Fruit fly (Drosophila melanogaster) whole organism, embryonic: Measurements from ENCODE around the gene Drep4.

Experiments
- Ada2b ChIP-seq: fragments of 200-800 bp; sonication (Bioruptor generic); IDR thresholded peaks from 2 replicates; pipeline ENCODE4 v1.3.6; 2022; ENCODE audit warnings: missing biosample characterization, missing genetic modification characterization
- B-H1 ChIP-seq: fragments of 200-800 bp; sonication (Bioruptor generic); IDR thresholded peaks from 3 replicates; pipeline ENCODE4 v1.3.6; 2022; ENCODE audit warnings: missing biosample characterization, missing genetic modification characterization
- C15 ChIP-seq: fragments of 200-800 bp; sonication (Bioruptor generic); IDR thresholded peaks from 3 replicates; pipeline ENCODE4 v1.3.6; 2022; ENCODE audit warnings: missing biosample characterization, missing genetic modification characterization
- CG12659 ChIP-seq: fragments of 200-800 bp; sonication (Bioruptor generic); optimal IDR thresholded peaks from 3 replicates; lab custom pipeline; 2017; ENCODE audit warnings: mild to moderate bottlenecking, missing biosample characterization, missing genetic modification reagents, missing genetic modification characterization
- CG12769 ChIP-seq: fragments of 200-800 bp; sonication (Bioruptor generic); optimal IDR thresholded peaks from 2 replicates; lab custom pipeline; 2019; ENCODE audit warnings: missing biosample characterization, mild to moderate bottlenecking, missing genetic modification characterization, moderate library complexity
- CG13296 ChIP-seq: fragments of 200-800 bp; sonication (Bioruptor generic); optimal IDR thresholded peaks from 3 replicates; lab custom pipeline; 2018; ENCODE audit warnings: missing biosample characterization, mild to moderate bottlenecking, missing genetic modification characterization
- CG13894 ChIP-seq: fragments of 200-800 bp; sonication (Bioruptor generic); optimal IDR thresholded peaks from 3 replicates; lab custom pipeline; 2018; ENCODE audit warnings: missing biosample characterization, mild to moderate bottlenecking, missing genetic modification characterization, moderate library complexity
- CG14050 ChIP-seq: fragments of 200-800 bp; sonication (Bioruptor generic); IDR thresholded peaks from 3 replicates; pipeline ENCODE4 v1.3.6; 2022; ENCODE audit warnings: missing biosample characterization, missing genetic modification characterization
- CG17361 ChIP-seq: fragments of 200-800 bp; sonication (Bioruptor generic); IDR thresholded peaks from 3 replicates; pipeline ENCODE4 v1.3.6; 2022; ENCODE audit warnings: missing biosample characterization, missing genetic modification characterization
- CG2120 ChIP-seq: fragments of 200-800 bp; sonication (Bioruptor generic); optimal IDR thresholded peaks from 3 replicates; lab custom pipeline; 2016; ENCODE audit warnings: missing biosample characterization, missing genetic modification characterization
- CG32532 ChIP-seq: fragments of 200-800 bp; sonication (Bioruptor generic); IDR thresholded peaks from 2 replicates; pipeline ENCODE4 v1.3.6; 2022; ENCODE audit warnings: missing biosample characterization, missing genetic modification characterization
- CG3281 ChIP-seq: fragments of 200-800 bp; sonication (Bioruptor generic); optimal IDR thresholded peaks from 3 replicates; lab custom pipeline; 2017; ENCODE audit warnings: missing biosample characterization, mild to moderate bottlenecking, missing genetic modification characterization
- CG4424 ChIP-seq: fragments of 200-800 bp; sonication (Bioruptor generic); optimal IDR thresholded peaks from 3 replicates; lab custom pipeline; 2016; ENCODE audit warnings: missing biosample characterization, missing genetic modification characterization
- CG6272 ChIP-seq: fragments of 200-800 bp; sonication (Bioruptor generic); IDR thresholded peaks from 2 replicates; pipeline ENCODE4 v1.3.6; 2022; ENCODE audit warnings: missing biosample characterization, missing genetic modification characterization
- CG6683 ChIP-seq: fragments of 200-800 bp; sonication (Bioruptor generic); optimal IDR thresholded peaks from 2 replicates; lab custom pipeline; 2017; ENCODE audit warnings: missing biosample characterization, mild to moderate bottlenecking, missing genetic modification characterization, missing genetic modification reagents
- CG7963 ChIP-seq: fragments of 200-800 bp; sonication (Bioruptor generic); IDR thresholded peaks from 3 replicates; pipeline ENCODE4 v1.3.6; 2022; ENCODE audit warnings: missing biosample characterization, missing genetic modification characterization; ENCODE audit not compliant: partially characterized antibody
- CG9215 ChIP-seq: fragments of 200-800 bp; sonication (Bioruptor generic); IDR thresholded peaks from 2 replicates; pipeline ENCODE4 v1.3.6; 2022; ENCODE audit warnings: missing biosample characterization, missing genetic modification characterization
- CG9932 ChIP-seq: fragments of 200-800 bp; sonication (Bioruptor generic); IDR thresholded peaks from 2 replicates; pipeline ENCODE4 v1.3.6; 2022; ENCODE audit warnings: missing biosample characterization, missing genetic modification characterization
- CoRest ChIP-seq: fragments of 200-800 bp; sonication (Bioruptor generic); optimal IDR thresholded peaks from 3 replicates; lab custom pipeline; 2018; ENCODE audit warnings: missing biosample characterization, mild to moderate bottlenecking, missing genetic modification characterization, moderate library complexity
- D19A ChIP-seq: fragments of 200-800 bp; optimal IDR thresholded peaks from 3 replicates; lab custom pipeline; 2019; ENCODE audit warnings: missing biosample characterization, mild to moderate bottlenecking, missing genetic modification characterization, moderate library complexity
- Ets65A ChIP-seq: fragments of 200-800 bp; sonication (Bioruptor generic); peaks from one replicate; lab custom pipeline; 2016; ENCODE audit warnings: missing biosample characterization, missing genetic modification characterization
- H2.0 ChIP-seq: fragments of 200-800 bp; sonication (Bioruptor generic); IDR thresholded peaks from 2 replicates; pipeline ENCODE4 v1.3.6; 2022; ENCODE audit warnings: missing biosample characterization, missing genetic modification characterization
- HLHmδ ChIP-seq: fragments of 200-800 bp; sonication (Bioruptor generic); optimal IDR thresholded peaks from 2 replicates; lab custom pipeline; 2018; ENCODE audit warnings: missing biosample characterization, mild to moderate bottlenecking, missing genetic modification characterization, moderate library complexity
- Hr3 ChIP-seq: fragments of 200-800 bp; sonication (Bioruptor generic); optimal IDR thresholded peaks from 3 replicates; lab custom pipeline; 2016; ENCODE audit warnings: missing biosample characterization, missing genetic modification characterization
- Hr51 ChIP-seq, 2 experiments: fragments of 200-800 bp; sonication (Bioruptor generic); optimal IDR thresholded peaks; 2 replicates in 1 of 2; 3 replicates in 1 of 2; lab custom pipeline; 2016 to 2018; ENCODE audit warnings: missing biosample characterization in 2 of 2, missing genetic modification characterization in 2 of 2, mild to moderate bottlenecking in 1 of 2, moderate library complexity in 1 of 2
- Med ChIP-seq: fragments of 200-800 bp; sonication (Bioruptor generic); peaks from one replicate; lab custom pipeline; 2016; ENCODE audit warnings: missing biosample characterization, missing genetic modification characterization, mild to moderate bottlenecking, inconsistent platforms, moderate library complexity
- Oaz ChIP-seq: fragments of 200-800 bp; sonication (Bioruptor generic); IDR thresholded peaks from 2 replicates; pipeline ENCODE4 v1.3.6; 2022; ENCODE audit warnings: missing biosample characterization, missing genetic modification characterization
- Ravus ChIP-seq: fragments of 200-800 bp; sonication (Bioruptor generic); IDR thresholded peaks from 2 replicates; pipeline ENCODE4 v1.3.6; 2022; ENCODE audit warnings: missing biosample characterization, missing genetic modification characterization
- Rfx ChIP-seq: fragments of 200-800 bp; sonication (Bioruptor generic); IDR thresholded peaks from 2 replicates; pipeline ENCODE4 v1.3.6; 2022; ENCODE audit warnings: missing biosample characterization, missing genetic modification characterization
- Side ChIP-seq: fragments of 200-800 bp; sonication (Bioruptor generic); optimal IDR thresholded peaks from 2 replicates; lab custom pipeline; 2016; ENCODE audit warnings: missing biosample characterization, missing genetic modification characterization
- Sox100B ChIP-seq: fragments of 200-800 bp; sonication (Bioruptor generic); optimal IDR thresholded peaks from 3 replicates; lab custom pipeline; 2018; ENCODE audit warnings: missing biosample characterization, mild to moderate bottlenecking, missing genetic modification characterization
- Sox102F ChIP-seq: fragments of 200-800 bp; sonication (Bioruptor generic); optimal IDR thresholded peaks from 2 replicates; lab custom pipeline; 2018; ENCODE audit warnings: missing biosample characterization, mild to moderate bottlenecking, missing genetic modification characterization, moderate library complexity
- abd-A ChIP-seq: fragments of 200-800 bp; sonication (Bioruptor generic); optimal IDR thresholded peaks from 3 replicates; lab custom pipeline; 2019; ENCODE audit warnings: missing biosample characterization, mild to moderate bottlenecking, missing genetic modification characterization, moderate library complexity
- al ChIP-seq: fragments of 200-800 bp; sonication (Bioruptor generic); IDR thresholded peaks from 2 replicates; pipeline ENCODE4 v1.3.6; 2022; ENCODE audit warnings: missing biosample characterization, missing genetic modification characterization
- bcd ChIP-seq: fragments of 200-800 bp; sonication (Bioruptor generic); optimal IDR thresholded peaks from 2 replicates; lab custom pipeline; 2017; ENCODE audit warnings: missing biosample characterization, mild to moderate bottlenecking, missing genetic modification characterization
- chm ChIP-seq: fragments of 200-800 bp; sonication (Bioruptor generic); IDR thresholded peaks from 2 replicates; pipeline ENCODE4 v1.3.6; 2022; ENCODE audit warnings: missing biosample characterization, missing genetic modification characterization
- dpn ChIP-seq, 2 experiments: fragments of 200-800 bp; sonication (Bioruptor generic); optimal IDR thresholded peaks; 3 replicates each; lab custom pipeline; 2016; ENCODE audit warnings: missing biosample characterization in 2 of 2, missing genetic modification characterization in 2 of 2
- eve ChIP-seq, 2 experiments: fragments of >200 bp; optimal IDR thresholded peaks; 2 replicates each; lab custom pipeline; 2017; ENCODE audit warnings: missing biosample characterization in 2 of 2, missing genetic modification characterization in 2 of 2
- gem ChIP-seq: fragments of 200-800 bp; sonication (Bioruptor generic); optimal IDR thresholded peaks from 2 replicates; lab custom pipeline; 2019; ENCODE audit warnings: missing biosample characterization, mild to moderate bottlenecking, missing genetic modification characterization, moderate library complexity
- ind ChIP-seq: fragments of 200-800 bp; sonication (Bioruptor generic); optimal IDR thresholded peaks from 3 replicates; lab custom pipeline; 2016; ENCODE audit warnings: missing biosample characterization, missing genetic modification characterization
- kni ChIP-seq: fragments of 200-800 bp; sonication (Bioruptor generic); optimal IDR thresholded peaks from 3 replicates; lab custom pipeline; 2017; ENCODE audit warnings: mild to moderate bottlenecking, missing biosample characterization, missing genetic modification reagents, missing genetic modification characterization
- nmo ChIP-seq: fragments of 200-800 bp; sonication (Bioruptor generic); optimal IDR thresholded peaks from 2 replicates; lab custom pipeline; 2018; ENCODE audit warnings: missing biosample characterization, mild to moderate bottlenecking, missing genetic modification characterization, moderate library complexity
- pfk ChIP-seq: fragments of 200-800 bp; sonication (Bioruptor generic); optimal IDR thresholded peaks from 2 replicates; lab custom pipeline; 2018; ENCODE audit warnings: missing biosample characterization, mild to moderate bottlenecking, missing genetic modification characterization, moderate library complexity
- phol ChIP-seq: fragments of 200-800 bp; sonication (Bioruptor generic); optimal IDR thresholded peaks from 3 replicates; lab custom pipeline; 2018; ENCODE audit warnings: missing biosample characterization, mild to moderate bottlenecking, missing genetic modification characterization, moderate library complexity
- pzg ChIP-seq: fragments of 200-800 bp; sonication (Bioruptor generic); optimal IDR thresholded peaks from 3 replicates; lab custom pipeline; 2018; ENCODE audit warnings: missing biosample characterization, mild to moderate bottlenecking, missing genetic modification characterization, moderate library complexity
- sens ChIP-seq: fragments of 200-800 bp; sonication (Bioruptor generic); peaks from one replicate; lab custom pipeline; 2016; ENCODE audit warnings: missing biosample characterization, missing genetic modification characterization
- toy ChIP-seq: fragments of 200-800 bp; sonication (Bioruptor generic); IDR thresholded peaks from 2 replicates; pipeline ENCODE4 v1.3.6; 2022; ENCODE audit warnings: missing biosample characterization, missing genetic modification characterization
- unpg ChIP-seq: fragments of 200-800 bp; sonication (Bioruptor generic); optimal IDR thresholded peaks from 3 replicates; lab custom pipeline; 2018; ENCODE audit warnings: missing biosample characterization, mild to moderate bottlenecking, missing genetic modification characterization, moderate library complexity
- usp ChIP-seq: fragments of >200 bp; optimal IDR thresholded peaks from 2 replicates; lab custom pipeline; 2017; ENCODE audit warnings: missing biosample characterization, missing genetic modification characterization
- wdn ChIP-seq: fragments of 200-800 bp; sonication (Bioruptor generic); IDR thresholded peaks from 2 replicates; pipeline ENCODE4 v1.3.6; 2022; ENCODE audit warnings: missing biosample characterization, missing genetic modification characterization
- zfh2 ChIP-seq: fragments of 200-800 bp; sonication (Bioruptor generic); optimal IDR thresholded peaks from 2 replicates; lab custom pipeline; 2016; ENCODE audit warnings: missing biosample characterization, missing genetic modification characterization

Drep4 gene

dm6 chr2L:13258702-13259101 lies 27.6 kb downstream of the Drep4 start (continued):
- TF ChIP-seq gem (tag; lab: Kevin White, UChicago) = peak; percentile 68
- no peak for TF ChIP-seq CG7963
- no peak for TF ChIP-seq HLHmδ (GFP tag; lab: Kevin White, UChicago)
- TF ChIP-seq dpn (GFP tag; optimal IDR thresholded peaks at IDR 0.05; lab: Kevin White, UChicago) = peak in 1 of 2 experiments; percentile 12
- TF ChIP-seq phol (tag; lab: Kevin White, UChicago) = no peak
- TF ChIP-seq usp (GFP tag; lab: Kevin White, UChicago) = no peak
- TF ChIP-seq CoRest (tag; lab: Kevin White, UChicago) = no peak
- peak; percentile 40; the same call in 1 of the 2 replicates for TF ChIP-seq CG32532 (GFP tag; lab: Robert Waterston, UW)
- peak; percentile 47 for TF ChIP-seq Rfx (GFP tag; lab: Robert Waterston, UW)
- TF ChIP-seq CG3281 (GFP tag; lab: Kevin White, UChicago) = no peak
- TF ChIP-seq CG14050 (GFP tag; lab: Robert Waterston, UW) = 0 out of 3 replicates have a peak, but pooled peaks have one; percentile 19
- no peak for TF ChIP-seq pfk (GFP tag; lab: Kevin White, UChicago)
- TF ChIP-seq kni (GFP tag; lab: Kevin White, UChicago) = no peak
- no peak for TF ChIP-seq CG6272 (GFP tag; lab: Robert Waterston, UW)
- no peak for TF ChIP-seq CG13894 (tag; lab: Kevin White, UChicago)
- 0 out of 3 replicates have a peak, but pooled peaks have one; percentile 18 for TF ChIP-seq B-H1 (GFP tag; lab: Robert Waterston, UW)
- TF ChIP-seq Ets65A (GFP tag; lab: Kevin White, UChicago) = peak; percentile 31
- TF ChIP-seq CG17361 (GFP tag; lab: Robert Waterston, UW) = no peak
- peak; percentile 54 for TF ChIP-seq Sox102F (GFP tag; lab: Kevin White, UChicago)
- no peak for TF ChIP-seq wdn (GFP tag; lab: Robert Waterston, UW)
- no peak for TF ChIP-seq CG9215 (GFP tag; lab: Robert Waterston, UW)
- TF ChIP-seq CG4424 = peak; percentile 18
- no peak for TF ChIP-seq toy (GFP tag; lab: Robert Waterston, UW)
- peak; percentile 59 for TF ChIP-seq Med (GFP tag; lab: Kevin White, UChicago)
- TF ChIP-seq bcd = peak; percentile 1
- TF ChIP-seq CG12659 (GFP tag; lab: Kevin White, UChicago) = no peak
- TF ChIP-seq pzg (GFP tag; lab: Kevin White, UChicago) = no peak
- TF ChIP-seq Side (GFP tag; lab: Kevin White, UChicago) = no peak
- TF ChIP-seq Ravus (GFP tag; lab: Robert Waterston, UW) = no peak
- TF ChIP-seq CG2120 (GFP tag; lab: Kevin White, UChicago) = peak; percentile 2
- TF ChIP-seq H2.0 (GFP tag; lab: Robert Waterston, UW) = 0 out of 2 replicates have a peak, but pooled peaks have one; percentile 22
- TF ChIP-seq Ada2b (GFP tag; lab: Robert Waterston, UW) = peak; percentile 23; the same call in 1 of the 2 replicates
- TF ChIP-seq abd-A (tag; lab: Kevin White, UChicago) = no peak
- peak; percentile 9 for TF ChIP-seq zfh2 (GFP tag; lab: Kevin White, UChicago)
- TF ChIP-seq sens = peak; percentile 69
- no peak for TF ChIP-seq Oaz (GFP tag; lab: Robert Waterston, UW)
- TF ChIP-seq Hr51 (GFP tag; optimal IDR thresholded peaks at IDR 0.05; lab: Kevin White, UChicago) = no peak
- TF ChIP-seq CG12769 (tag; lab: Kevin White, UChicago) = peak; percentile 15
- no peak for TF ChIP-seq CG13296 (GFP tag; lab: Kevin White, UChicago)
- TF ChIP-seq CG6683 = no peak
- TF ChIP-seq unpg (GFP tag; lab: Kevin White, UChicago) = peak; percentile 62
- TF ChIP-seq Sox100B (GFP tag; lab: Kevin White, UChicago) = peak; percentile 8
- no peak for TF ChIP-seq CG9932 (GFP tag; lab: Robert Waterston, UW)
- no peak for TF ChIP-seq D19A (tag; lab: Kevin White, UChicago)
- TF ChIP-seq eve (GFP tag; optimal IDR thresholded peaks at IDR 0.05; lab: Kevin White, UChicago) = peak in 1 of 2 experiments; percentile 40
- TF ChIP-seq nmo (GFP tag; lab: Kevin White, UChicago) = peak; percentile 12
- TF ChIP-seq C15 (GFP tag; lab: Robert Waterston, UW) = no peak
- no peak for TF ChIP-seq ind
- peak; percentile 25; the same call in 1 of the 2 replicates for TF ChIP-seq al (GFP tag; lab: Robert Waterston, UW)
- no peak for TF ChIP-seq Hr3 (GFP tag; lab: Kevin White, UChicago)
- no peak for TF ChIP-seq chm (GFP tag; lab: Robert Waterston, UW)
